Worm (Caenorhabditis elegans) whole organism, L3 larva: ENCODE data around the gene moc-6.

Experiments
- R02D3.7 ChIP-seq: fragments of 150-350 bp; optimal IDR thresholded peaks from 2 replicates; lab custom pipeline; 2014; ENCODE audit warnings: missing biosample characterization, missing genetic modification characterization
- ZK546.5 ChIP-seq: sonication (generic microtip); optimal IDR thresholded peaks from 2 replicates; lab custom pipeline; 2017; ENCODE audit warnings: missing biosample characterization, missing genetic modification characterization
- ama-1 ChIP-seq: fragments of 150-350 bp; optimal IDR thresholded peaks from 2 replicates; lab custom pipeline; 2018
- ceh-16 ChIP-seq: sonication (generic microtip); optimal IDR thresholded peaks from 2 replicates; lab custom pipeline; 2017; ENCODE audit warnings: missing biosample characterization, missing genetic modification characterization
- ceh-28 ChIP-seq: fragments of 150-350 bp; optimal IDR thresholded peaks from 2 replicates; lab custom pipeline; 2014; ENCODE audit warnings: missing biosample characterization, missing genetic modification reagents, missing genetic modification characterization
- ceh-82 ChIP-seq: fragments of 150-350 bp; optimal IDR thresholded peaks from 2 replicates; lab custom pipeline; 2014; ENCODE audit warnings: missing biosample characterization, missing genetic modification characterization
- ceh-9 ChIP-seq: sonication (generic microtip); optimal IDR thresholded peaks from 2 replicates; lab custom pipeline; 2018; ENCODE audit warnings: missing biosample characterization, missing genetic modification characterization
- daf-12 ChIP-seq: fragments of 150-350 bp; optimal IDR thresholded peaks from 2 replicates; lab custom pipeline; 2014; ENCODE audit warnings: missing biosample characterization, missing genetic modification reagents, missing genetic modification characterization
- egl-27 ChIP-seq: sonication (generic microtip); optimal IDR thresholded peaks from 4 replicates; lab custom pipeline; 2017; ENCODE audit warnings: missing biosample characterization, missing genetic modification reagents, missing genetic modification characterization
- elt-2 ChIP-seq: sonication (generic microtip); optimal IDR thresholded peaks from 2 replicates; lab custom pipeline; 2016; ENCODE audit warnings: missing genetic modification reagents, mild to moderate bottlenecking, missing genetic modification characterization, missing compliant biosample characterization
- elt-3 ChIP-seq, 3 experiments: fragments of 150-350 bp in 1 of 3; sonication (generic microtip) in 2 of 3; optimal IDR thresholded peaks; 2 replicates in 2 of 3; 4 replicates in 1 of 3; lab custom pipeline; 2014 to 2017; ENCODE audit warnings: missing biosample characterization in 3 of 3, missing genetic modification characterization in 3 of 3
- fkh-10 ChIP-seq: sonication (generic microtip); optimal IDR thresholded peaks from 2 replicates; lab custom pipeline; 2017; ENCODE audit warnings: missing biosample characterization, missing genetic modification reagents, missing genetic modification characterization
- fkh-2 ChIP-seq: fragments of 150-350 bp; optimal IDR thresholded peaks from 2 replicates; lab custom pipeline; 2014; ENCODE audit warnings: missing biosample characterization, missing genetic modification reagents, missing genetic modification characterization
- fos-1 ChIP-seq: fragments of 150-350 bp; optimal IDR thresholded peaks from 2 replicates; lab custom pipeline; 2014; ENCODE audit warnings: missing biosample characterization, missing genetic modification characterization
- jun-1 ChIP-seq: fragments of 150-350 bp; optimal IDR thresholded peaks from 2 replicates; lab custom pipeline; 2014; ENCODE audit warnings: missing biosample characterization, missing genetic modification reagents, missing genetic modification characterization
- lin-15B ChIP-seq: fragments of 150-350 bp; optimal IDR thresholded peaks from 2 replicates; lab custom pipeline; 2014; ENCODE audit warnings: missing biosample characterization, missing genetic modification characterization
- lin-39 ChIP-seq: fragments of 150-350 bp; optimal IDR thresholded peaks from 2 replicates; lab custom pipeline; 2018; ENCODE audit warnings: missing biosample characterization, missing genetic modification reagents, missing genetic modification characterization
- mdl-1 ChIP-seq: fragments of 150-350 bp; optimal IDR thresholded peaks from 2 replicates; lab custom pipeline; 2014; ENCODE audit warnings: missing biosample characterization, missing genetic modification characterization
- nfya-1 ChIP-seq: sonication (generic microtip); optimal IDR thresholded peaks from 2 replicates; lab custom pipeline; 2017; ENCODE audit warnings: missing genetic modification characterization, mild to moderate bottlenecking, missing compliant biosample characterization, antibody characterized with exemption, moderate library complexity; ENCODE audit not compliant: insufficient read depth
- nhr-11 ChIP-seq: fragments of 150-350 bp; optimal IDR thresholded peaks from 2 replicates; lab custom pipeline; 2014; ENCODE audit warnings: missing biosample characterization, missing genetic modification characterization
- nhr-23 ChIP-seq: fragments of 150-350 bp; optimal IDR thresholded peaks from 2 replicates; lab custom pipeline; 2014; ENCODE audit warnings: missing biosample characterization, missing genetic modification reagents, missing genetic modification characterization
- nhr-237 ChIP-seq: fragments of 150-350 bp; optimal IDR thresholded peaks from 2 replicates; lab custom pipeline; 2014; ENCODE audit warnings: missing biosample characterization, missing genetic modification characterization
- nhr-25 ChIP-seq: sonication (generic microtip); optimal IDR thresholded peaks from 2 replicates; lab custom pipeline; 2017; ENCODE audit warnings: missing biosample characterization, missing genetic modification characterization
- nhr-43 ChIP-seq: sonication (generic microtip); optimal IDR thresholded peaks from 2 replicates; lab custom pipeline; 2016; ENCODE audit warnings: mild to moderate bottlenecking, missing genetic modification characterization, missing compliant biosample characterization; ENCODE audit not compliant: poor library complexity, severe bottlenecking
- nhr-77 ChIP-seq: fragments of 150-350 bp; optimal IDR thresholded peaks from 2 replicates; lab custom pipeline; 2014; ENCODE audit warnings: missing biosample characterization, missing genetic modification characterization
- pha-4 ChIP-seq: fragments of 150-350 bp; optimal IDR thresholded peaks from 2 replicates; lab custom pipeline; 2014; ENCODE audit warnings: missing biosample characterization, missing genetic modification reagents, missing genetic modification characterization
- pqm-1 ChIP-seq: fragments of 150-350 bp; optimal IDR thresholded peaks from 2 replicates; lab custom pipeline; 2017; ENCODE audit warnings: missing biosample characterization, missing genetic modification characterization, inconsistent platforms
- sea-2 ChIP-seq: fragments of 150-350 bp; sonication (generic microtip); optimal IDR thresholded peaks from 4 replicates; lab custom pipeline; 2014; ENCODE audit warnings: missing biosample characterization, missing genetic modification reagents, missing genetic modification characterization
- skn-1 ChIP-seq: fragments of 150-350 bp; optimal IDR thresholded peaks from 2 replicates; lab custom pipeline; 2014; ENCODE audit warnings: missing biosample characterization, missing genetic modification characterization
- snpc-4 ChIP-seq: fragments of 150-350 bp; optimal IDR thresholded peaks from 2 replicates; lab custom pipeline; 2014; ENCODE audit warnings: missing biosample characterization, missing genetic modification characterization
- tbx-2 ChIP-seq: sonication (generic microtip); optimal IDR thresholded peaks from 2 replicates; lab custom pipeline; 2016; ENCODE audit warnings: mild to moderate bottlenecking, missing genetic modification characterization, missing compliant biosample characterization
- unc-62 ChIP-seq: fragments of 150-350 bp; sonication (generic microtip); optimal IDR thresholded peaks from 4 replicates; lab custom pipeline; 2014; ENCODE audit warnings: missing biosample characterization, missing genetic modification reagents, missing genetic modification characterization

moc-6 gene

ce11 chrIII:5217511-5217910, 21.7 kb downstream of the moc-6 start, which contains the start of gene cutl-19:
TSS of gene cutl-19 (minus strand) at chrIII:5217611.
- TF ChIP-seq ZK546.5 (tag; lab: Kevin White, UChicago) (no peak), fkh-2 (tag; lab: Kevin White, UChicago) (no peak), sea-2 (no peak), mdl-1 (tag; lab: Kevin White, UChicago) (no peak), daf-12 (no peak), ceh-9 (tag; lab: Kevin White, UChicago) (no peak), lin-15B (tag; lab: Kevin White, UChicago) (no peak), pha-4 (no peak), fkh-10 (GFP tag; lab: Kevin White, UChicago) (no peak), unc-62 (GFP tag; lab: Kevin White, UChicago) (no peak), fos-1 (no peak), elt-2 (no peak), elt-3 (tag; optimal IDR thresholded peaks at IDR 0.05; lab: Kevin White, UChicago) (no peak), nhr-77 (tag; lab: Kevin White, UChicago) (no peak), nhr-43 (tag; lab: Kevin White, UChicago) (no peak), nhr-23 (tag; lab: Kevin White, UChicago) (no peak)

DNA sequence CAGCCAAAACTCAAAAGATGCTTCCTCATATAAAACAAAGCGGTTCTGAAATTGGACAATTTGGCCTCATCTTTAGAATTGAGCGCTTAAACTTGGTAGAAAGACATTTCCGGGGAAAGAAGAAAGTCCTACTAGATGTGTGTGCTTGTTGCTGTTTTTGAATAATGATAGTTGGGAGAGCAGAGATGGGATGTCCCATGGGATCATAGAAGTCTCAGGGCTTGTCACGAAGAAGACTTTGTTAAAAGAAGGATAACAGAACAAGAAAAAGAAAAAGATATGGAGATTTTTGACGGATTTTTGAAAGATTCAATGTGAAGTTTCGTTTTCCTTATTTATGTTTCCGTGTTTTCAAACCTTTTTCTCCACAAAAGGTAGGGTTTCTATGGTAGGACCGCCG, 22.9 kb downstream of the moc-6 start, which contains the start of gene ZC155.2:
Gene ZC155.2, plus strand, starts transcription at position 301 of the 400 bp plus-strand sequence.
- TF ChIP-seq nhr-11 (tag; lab: Kevin White, UChicago), result no peak
- TF ChIP-seq lin-39 (tag; lab: Kevin White, UChicago), result peak; percentile 15

DNA sequence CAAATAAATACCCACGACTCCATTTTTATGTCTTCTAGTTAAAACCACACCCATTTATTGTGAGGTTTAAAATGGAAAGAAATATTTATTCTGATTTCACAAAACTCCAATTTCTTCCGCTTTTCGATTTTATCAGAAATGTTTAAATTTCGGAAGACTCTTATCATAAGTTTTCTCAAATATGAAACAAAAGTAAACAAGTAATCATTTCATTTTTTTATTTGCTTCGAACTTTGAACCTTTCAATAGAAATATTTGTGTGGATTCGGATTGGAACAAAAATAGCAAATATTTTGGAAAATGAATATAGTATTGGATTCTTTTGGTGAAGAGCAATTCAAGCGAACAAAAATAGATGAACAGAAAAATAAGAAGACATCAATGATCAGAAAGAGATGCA, 26.0 kb downstream of the moc-6 start:
- TF ChIP-seq R02D3.7 (tag; lab: Kevin White, UChicago), result no peak
- TF ChIP-seq pha-4, result peak; percentile 91
- no peak for TF ChIP-seq ceh-82 (tag; lab: Kevin White, UChicago)
- TF ChIP-seq skn-1 (tag; lab: Kevin White, UChicago), result no peak
- no peak for TF ChIP-seq tbx-2 (tag; lab: Kevin White, UChicago)
- no peak for TF ChIP-seq snpc-4 (tag; lab: Kevin White, UChicago)
- TF ChIP-seq nhr-237 (tag; lab: Kevin White, UChicago), result no peak
- TF ChIP-seq, all 47 proteins: peak for 1

ce11 chrIII:5222777-5223176, 27.0 kb downstream of the moc-6 start:
- TF ChIP-seq pha-4 (peak; percentile 97), mdl-1 (tag; lab: Kevin White, UChicago) (no peak)

DNA sequence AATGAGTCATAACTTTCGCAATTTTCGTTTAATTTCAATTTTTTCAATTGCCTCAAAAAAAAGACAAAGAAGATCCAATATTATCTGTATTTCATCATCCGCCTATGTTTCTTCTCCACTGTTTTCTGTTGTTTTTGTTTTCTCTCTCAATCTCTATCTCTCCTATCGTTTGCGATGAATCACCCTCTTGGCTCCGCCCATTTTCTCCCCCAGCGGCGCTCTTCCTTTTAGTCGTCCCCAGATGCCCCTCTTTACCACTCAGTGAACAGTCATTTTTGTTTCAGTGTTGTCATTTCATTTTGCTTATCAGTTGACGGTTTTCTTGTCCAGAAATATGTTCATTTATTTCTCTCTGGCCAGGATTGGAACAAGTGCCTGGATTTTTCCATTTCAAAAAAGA, 29.1 kb downstream of the moc-6 start:
- TF ChIP-seq elt-2 (peak; percentile 37), pqm-1 (peak; percentile 12), lin-15B (tag; lab: Kevin White, UChicago) (no peak), nhr-23 (tag; lab: Kevin White, UChicago) (peak; percentile 44), ama-1 (lab: Kevin White, UChicago) (peak; percentile 20), snpc-4 (tag; lab: Kevin White, UChicago) (no peak), egl-27 (tag; lab: Kevin White, UChicago) (peak; percentile 3), mdl-1 (tag; lab: Kevin White, UChicago) (no peak), jun-1 (tag; lab: Kevin White, UChicago) (peak; percentile 44), lin-39 (tag; lab: Kevin White, UChicago) (no peak), pha-4 (peak; percentile 12), fos-1 (peak; percentile 10), sea-2 (no peak), nfya-1 (tag; lab: Kevin White, UChicago) (peak; percentile 28)
- TF ChIP-seq, all 47 proteins: peak for 9

- TF ChIP-seq jun-1 (tag; lab: Kevin White, UChicago) (no peak), ceh-16 (no peak), ceh-9 (tag; lab: Kevin White, UChicago) (no peak), ceh-28 (tag; lab: Kevin White, UChicago) (no peak), nhr-25 (no peak)
Measured at ce11 chrIII:5225321-5225720, 29.5 kb downstream of the moc-6 start, which contains the start of gene nex-1. TSS of gene nex-1 (plus strand) at chrIII:5225621.
